Worm (Caenorhabditis elegans): ENCODE results near the gene M60.6.

- TF ChIP-seq hlh-30 (tag; optimal IDR thresholded peaks at IDR 0.05; ENCODE audit: insufficient read depth) (no peak), nhr-11 (tag; optimal IDR thresholded peaks at IDR 0.05) (no peak), zip-5 (tag; optimal IDR thresholded peaks at IDR 0.05) (no peak), ceh-9 (tag; optimal IDR thresholded peaks at IDR 0.05) (no peak), ets-4 (tag; optimal IDR thresholded peaks at IDR 0.05) (no peak), ceh-22 (tag; optimal IDR thresholded peaks at IDR 0.05) (no peak), ama-1 (optimal IDR thresholded peaks at IDR 0.05) (no peak), ahr-1 (tag; optimal IDR thresholded peaks at IDR 0.05) (no peak), ceh-31 (tag; optimal IDR thresholded peaks at IDR 0.05) (no peak)
These were observed 22.6 kb upstream of the M60.6 start, which contains the start of gene ksr-1 for ce11 chrX:8274869-8275268.
